Fruit fly (Drosophila melanogaster) whole organism, adult: ENCODE data around the gene CG12974.

Experiments used
- CG11617 ChIP-seq: fragments of 200-800 bp; sonication (Bioruptor generic); optimal IDR thresholded peaks from 2 replicates; lab custom pipeline; 2017; ENCODE audit warnings: mild to moderate bottlenecking, missing biosample characterization, missing genetic modification reagents, missing genetic modification characterization
- CG12768 ChIP-seq: fragments of 200-800 bp; sonication (Bioruptor generic); optimal IDR thresholded peaks from 2 replicates; lab custom pipeline; 2017; ENCODE audit warnings: missing biosample characterization, missing genetic modification characterization, mild to moderate bottlenecking, moderate library complexity, missing genetic modification reagents
- CG14711 ChIP-seq: fragments of 200-800 bp; sonication (Bioruptor generic); optimal IDR thresholded peaks from 2 replicates; lab custom pipeline; 2018; ENCODE audit warnings: missing biosample characterization, mild to moderate bottlenecking, missing genetic modification characterization, moderate library complexity
- CG1620 ChIP-seq: fragments of 200-800 bp; sonication (Bioruptor generic); optimal IDR thresholded peaks from 2 replicates; lab custom pipeline; 2016; ENCODE audit warnings: missing biosample characterization, missing genetic modification characterization
- CG33017 ChIP-seq: fragments of 200-800 bp; sonication (Bioruptor generic); optimal IDR thresholded peaks from 2 replicates; lab custom pipeline; 2018; ENCODE audit warnings: missing biosample characterization, mild to moderate bottlenecking, missing genetic modification characterization, moderate library complexity
- CG5204 ChIP-seq: fragments of 200-800 bp; sonication (Bioruptor generic); optimal IDR thresholded peaks from 2 replicates; lab custom pipeline; 2016; ENCODE audit warnings: missing biosample characterization, missing genetic modification characterization
- CG7045 ChIP-seq: fragments of 200-800 bp; sonication (Bioruptor generic); optimal IDR thresholded peaks from 2 replicates; lab custom pipeline; 2017; ENCODE audit warnings: missing biosample characterization, mild to moderate bottlenecking, missing genetic modification characterization
- CG7101 ChIP-seq: fragments of 200-800 bp; sonication (Bioruptor generic); optimal IDR thresholded peaks from 2 replicates; lab custom pipeline; 2018; ENCODE audit warnings: missing biosample characterization, mild to moderate bottlenecking, missing genetic modification characterization, moderate library complexity
- Clk ChIP-seq: fragments of 200-800 bp; sonication (Bioruptor generic); optimal IDR thresholded peaks from 2 replicates; lab custom pipeline; 2017; ENCODE audit warnings: missing biosample characterization, missing genetic modification characterization
- Crg-1 ChIP-seq: fragments of 200-800 bp; sonication (Bioruptor generic); optimal IDR thresholded peaks from 2 replicates; lab custom pipeline; 2016; ENCODE audit warnings: missing biosample characterization, missing genetic modification characterization
- Hr96 ChIP-seq: fragments of 200-800 bp; sonication (Bioruptor generic); optimal IDR thresholded peaks from 2 replicates; lab custom pipeline; 2016; ENCODE audit warnings: missing biosample characterization, missing genetic modification characterization
- Mnt ChIP-seq: fragments of 200-800 bp; sonication (Bioruptor generic); optimal IDR thresholded peaks from 2 replicates; lab custom pipeline; 2016; ENCODE audit warnings: missing biosample characterization, mild to moderate bottlenecking, missing genetic modification characterization
- bab1 ChIP-seq: fragments of 200-800 bp; sonication (Bioruptor generic); optimal IDR thresholded peaks from 3 replicates; lab custom pipeline; 2019; ENCODE audit warnings: missing biosample characterization, mild to moderate bottlenecking, missing genetic modification characterization, moderate library complexity
- cic ChIP-seq: fragments of 200-800 bp; sonication (Bioruptor generic); optimal IDR thresholded peaks from 2 replicates; lab custom pipeline; 2017; ENCODE audit warnings: missing biosample characterization, mild to moderate bottlenecking, missing genetic modification characterization, moderate library complexity
- cnc ChIP-seq, 2 experiments: fragments of >200 bp; optimal IDR thresholded peaks; 2 replicates each; lab custom pipeline; 2017
- kay ChIP-seq: fragments of 200-800 bp; sonication (Bioruptor generic); peaks from one replicate; lab custom pipeline; 2016; ENCODE audit warnings: missing biosample characterization, missing genetic modification characterization, borderline replicate concordance
- ovo ChIP-seq: fragments of 200-800 bp; sonication (Bioruptor generic); optimal IDR thresholded peaks from 2 replicates; lab custom pipeline; 2016; ENCODE audit warnings: missing biosample characterization, missing genetic modification characterization
- pad ChIP-seq: fragments of 200-800 bp; sonication (Bioruptor generic); optimal IDR thresholded peaks from 3 replicates; lab custom pipeline; 2017; ENCODE audit warnings: missing biosample characterization, missing genetic modification characterization, mild to moderate bottlenecking, moderate library complexity, missing genetic modification reagents
- tj ChIP-seq: fragments of 200-800 bp; sonication (Bioruptor generic); optimal IDR thresholded peaks from 3 replicates; lab custom pipeline; 2017; ENCODE audit warnings: missing biosample characterization, mild to moderate bottlenecking, missing genetic modification characterization, moderate library complexity
- toe ChIP-seq: fragments of 200-800 bp; sonication (Bioruptor generic); optimal IDR thresholded peaks from 2 replicates; lab custom pipeline; 2016; ENCODE audit warnings: missing biosample characterization, missing genetic modification characterization

CG12974 gene

dm6 chr3L:21253761-21254523 lies 31.8 kb downstream of the CG12974 start:
- TF ChIP-seq cnc (optimal IDR thresholded peaks at IDR 0.05; lab: Kevin White, UChicago) (no peak), cic (no peak), CG7101 (tag; lab: Kevin White, UChicago) (no peak), CG12768 (GFP tag; lab: Kevin White, UChicago) (no peak), toe (GFP tag; lab: Kevin White, UChicago) (no peak), kay (no peak), Mnt (GFP tag; lab: Kevin White, UChicago) (no peak), tj (GFP tag; lab: Kevin White, UChicago) (no peak), Hr96 (GFP tag; lab: Kevin White, UChicago) (no peak), CG33017 (tag; lab: Kevin White, UChicago) (no peak), CG5204 (GFP tag; lab: Kevin White, UChicago) (no peak), bab1 (GFP tag; lab: Kevin White, UChicago) (no peak), Clk (no peak), CG11617 (GFP tag; lab: Kevin White, UChicago) (no peak), Crg-1 (GFP tag; lab: Kevin White, UChicago) (no peak), CG14711 (no peak), CG1620 (no peak), ovo (GFP tag; lab: Kevin White, UChicago) (no peak), CG7045 (GFP tag; lab: Kevin White, UChicago) (no peak), pad (GFP tag; lab: Kevin White, UChicago) (no peak)

- no peak for TF ChIP-seq tj (GFP tag; lab: Kevin White, UChicago)
- TF ChIP-seq CG7101 (tag; lab: Kevin White, UChicago), result no peak
- no peak for TF ChIP-seq kay
- TF ChIP-seq Clk, result no peak
- TF ChIP-seq toe (GFP tag; lab: Kevin White, UChicago), result no peak
- no peak for TF ChIP-seq cnc (optimal IDR thresholded peaks at IDR 0.05; lab: Kevin White, UChicago)
- no peak for TF ChIP-seq CG33017 (tag; lab: Kevin White, UChicago)
- TF ChIP-seq Crg-1 (GFP tag; lab: Kevin White, UChicago), result no peak
- no peak for TF ChIP-seq CG1620
- TF ChIP-seq pad (GFP tag; lab: Kevin White, UChicago), result no peak
- no peak for TF ChIP-seq CG7045 (GFP tag; lab: Kevin White, UChicago)
- no peak for TF ChIP-seq Hr96 (GFP tag; lab: Kevin White, UChicago)
- TF ChIP-seq CG14711, result no peak
- no peak for TF ChIP-seq ovo (GFP tag; lab: Kevin White, UChicago)
- TF ChIP-seq CG11617 (GFP tag; lab: Kevin White, UChicago), result no peak
- TF ChIP-seq CG5204 (GFP tag; lab: Kevin White, UChicago), result no peak
- TF ChIP-seq CG12768 (GFP tag; lab: Kevin White, UChicago), result no peak
Observed at dm6 chr3L:21252932-21253760, 32.6 kb downstream of the CG12974 start.

- TF ChIP-seq CG12768 (GFP tag; lab: Kevin White, UChicago) (no peak), Clk (no peak), toe (GFP tag; lab: Kevin White, UChicago) (no peak), CG1620 (no peak), CG33017 (tag; lab: Kevin White, UChicago) (no peak), CG5204 (GFP tag; lab: Kevin White, UChicago) (no peak), cic (no peak), CG14711 (no peak), Mnt (GFP tag; lab: Kevin White, UChicago) (no peak), pad (GFP tag; lab: Kevin White, UChicago) (no peak), CG7045 (GFP tag; lab: Kevin White, UChicago) (no peak)
Observed at dm6 chr3L:21252525-21252924, 33.2 kb downstream of the CG12974 start.

- no peak for TF ChIP-seq cnc (optimal IDR thresholded peaks at IDR 0.05; lab: Kevin White, UChicago)
- TF ChIP-seq Crg-1 (GFP tag; lab: Kevin White, UChicago), result no peak
- TF ChIP-seq CG7101 (tag; lab: Kevin White, UChicago), result no peak
Observed at dm6 chr3L:21251381-21251780, 34.4 kb downstream of the CG12974 start.

dm6 chr3L:21243417-21243816 lies 42.3 kb downstream of the CG12974 start:
- TF ChIP-seq Mnt (GFP tag; lab: Kevin White, UChicago), result no peak

dm6 chr3L:21242958-21243357 lies 42.8 kb downstream of the CG12974 start:
- TF ChIP-seq CG14711, result no peak
- TF ChIP-seq cnc (optimal IDR thresholded peaks at IDR 0.05; lab: Kevin White, UChicago), result no peak
- no peak for TF ChIP-seq CG1620
- no peak for TF ChIP-seq cic
- TF ChIP-seq CG7045 (GFP tag; lab: Kevin White, UChicago), result no peak
- no peak for TF ChIP-seq Crg-1 (GFP tag; lab: Kevin White, UChicago)
- no peak for TF ChIP-seq CG7101 (tag; lab: Kevin White, UChicago)
- no peak for TF ChIP-seq bab1 (GFP tag; lab: Kevin White, UChicago)
- no peak for TF ChIP-seq Hr96 (GFP tag; lab: Kevin White, UChicago)
- TF ChIP-seq Mnt (GFP tag; lab: Kevin White, UChicago), result no peak
- no peak for TF ChIP-seq CG11617 (GFP tag; lab: Kevin White, UChicago)
- no peak for TF ChIP-seq Clk
- TF ChIP-seq CG5204 (GFP tag; lab: Kevin White, UChicago), result no peak
- TF ChIP-seq CG12768 (GFP tag; lab: Kevin White, UChicago), result no peak
- no peak for TF ChIP-seq ovo (GFP tag; lab: Kevin White, UChicago)
- TF ChIP-seq toe (GFP tag; lab: Kevin White, UChicago), result no peak
- TF ChIP-seq pad (GFP tag; lab: Kevin White, UChicago), result no peak
